Fruit fly (Drosophila melanogaster) whole organism, pupa: ENCODE results near the gene Lasp.

ENCODE experiments used
- CG12605 ChIP-seq: fragments of 200-800 bp; sonication (Bioruptor generic); IDR thresholded peaks from 2 replicates; pipeline ENCODE4 v1.3.6; 2022; ENCODE audit warnings: missing biosample characterization, missing genetic modification characterization
- CG8159 ChIP-seq: fragments of 200-800 bp; sonication (Bioruptor generic); optimal IDR thresholded peaks from 3 replicates; lab custom pipeline; 2018; ENCODE audit warnings: missing biosample characterization, mild to moderate bottlenecking, missing genetic modification characterization, moderate library complexity
- CG9948 ChIP-seq: fragments of 200-800 bp; sonication (Bioruptor generic); optimal IDR thresholded peaks from 2 replicates; lab custom pipeline; 2018; ENCODE audit warnings: missing biosample characterization, mild to moderate bottlenecking, missing genetic modification characterization, moderate library complexity
- Ets98B ChIP-seq: fragments of 200-800 bp; sonication (Bioruptor generic); IDR thresholded peaks from 2 replicates; pipeline ENCODE4 v1.3.6; 2022; ENCODE audit warnings: missing biosample characterization, missing genetic modification characterization
- Pif1B ChIP-seq: fragments of 200-800 bp; sonication (Bioruptor generic); optimal IDR thresholded peaks from 3 replicates; lab custom pipeline; 2016; ENCODE audit warnings: missing biosample characterization, missing genetic modification characterization
- fd96Ca ChIP-seq: fragments of 200-800 bp; sonication (Bioruptor generic); IDR thresholded peaks from 3 replicates; pipeline ENCODE4 v1.3.6; 2022; ENCODE audit warnings: missing biosample characterization, missing genetic modification characterization

DNA sequence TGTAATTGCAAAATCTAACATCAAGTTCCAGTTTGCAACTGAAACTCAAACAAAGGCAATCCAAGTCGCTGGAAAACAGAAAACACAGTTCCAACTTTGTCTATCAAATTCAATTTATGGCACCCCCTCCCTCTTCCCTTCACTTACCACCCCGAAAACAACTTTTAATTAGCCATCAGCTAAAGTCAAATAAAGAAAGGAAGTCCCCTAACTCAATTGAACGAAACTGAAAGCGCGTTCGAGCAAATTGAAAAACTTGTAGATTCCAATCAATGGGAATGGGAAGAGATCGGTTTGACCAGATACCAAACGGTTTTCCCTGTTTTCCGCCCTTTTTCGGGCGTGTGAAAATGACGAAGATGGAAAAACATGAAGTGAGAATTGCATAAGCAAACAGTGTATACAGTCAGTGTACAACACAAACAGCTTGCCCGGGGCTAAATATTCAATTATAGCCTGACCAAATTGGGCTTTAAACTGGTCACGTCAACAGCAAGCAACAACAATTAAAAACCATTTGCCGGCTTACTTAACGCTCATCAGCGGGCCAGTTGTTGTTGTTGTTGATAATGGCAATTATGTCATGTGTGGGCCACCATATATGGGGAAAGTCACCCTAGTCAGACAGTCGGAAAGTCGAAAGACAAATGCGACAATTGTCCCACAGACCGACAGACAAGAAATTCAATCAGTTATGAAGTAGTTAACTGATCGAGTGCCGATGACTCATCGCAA is 12.0 kb downstream of the Lasp start:
- TF ChIP-seq CG9948 (tag; lab: Kevin White, UChicago) (no peak), CG8159 (no peak), Ets98B (no peak), fd96Ca (no peak), CG12605 (GFP tag; lab: Robert Waterston, UW) (no peak), Pif1B (GFP tag; lab: Kevin White, UChicago) (no peak)
